Worm (Caenorhabditis elegans) whole organism, L4/young adult: ENCODE data around the gene ttr-41.

Source experiments
- W03F9.2 ChIP-seq: fragments of 150-350 bp; optimal IDR thresholded peaks from 2 replicates; lab custom pipeline; 2014; ENCODE audit warnings: missing biosample characterization, missing genetic modification characterization
- dao-5 ChIP-seq: sonication (generic microtip); optimal IDR thresholded peaks from 2 replicates; lab custom pipeline; 2016; ENCODE audit warnings: missing genotype, missing genetic modification characterization, moderate library complexity, missing compliant biosample characterization

ce11 chrII:4710120-4710519 lies 17.5 kb downstream of the ttr-41 start, which contains the start of gene tag-151:
- no peak for TF ChIP-seq dao-5 (tag; lab: Kevin White, UChicago)
- TF ChIP-seq W03F9.2: no peak
